Worm (Caenorhabditis elegans): Measurements from ENCODE around the gene math-24.

The math-24 gene

DNA sequence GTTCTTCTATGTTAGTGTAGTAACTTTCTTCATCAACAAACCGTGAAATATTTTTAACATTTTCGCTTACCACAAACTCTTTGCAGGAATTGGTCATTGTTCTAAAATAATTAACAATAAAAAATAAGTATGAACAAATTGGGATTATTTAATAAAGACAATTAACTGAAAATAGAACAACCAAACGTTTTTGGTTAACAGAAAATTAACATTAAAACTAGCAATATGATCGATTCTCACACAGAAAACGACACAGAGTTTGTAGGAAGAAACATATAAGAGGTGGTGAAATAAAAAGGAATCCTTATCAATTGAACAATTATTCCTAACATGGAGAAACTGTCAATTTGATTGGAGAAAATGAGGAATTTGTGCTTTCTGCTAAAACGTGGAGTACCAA lies 21.4 kb upstream of the math-24 start, which contains the start of gene math-16:
Gene math-16 (minus strand): TSS at position 101 of the 400 bp plus-strand sequence.
- TF ChIP-seq W03F9.2 (tag; optimal IDR thresholded peaks at IDR 0.05) = no peak
- TF ChIP-seq him-1 (tag; optimal IDR thresholded peaks at IDR 0.05) = no peak
- TF ChIP-seq dao-5 (tag; optimal IDR thresholded peaks at IDR 0.05) = no peak

DNA sequence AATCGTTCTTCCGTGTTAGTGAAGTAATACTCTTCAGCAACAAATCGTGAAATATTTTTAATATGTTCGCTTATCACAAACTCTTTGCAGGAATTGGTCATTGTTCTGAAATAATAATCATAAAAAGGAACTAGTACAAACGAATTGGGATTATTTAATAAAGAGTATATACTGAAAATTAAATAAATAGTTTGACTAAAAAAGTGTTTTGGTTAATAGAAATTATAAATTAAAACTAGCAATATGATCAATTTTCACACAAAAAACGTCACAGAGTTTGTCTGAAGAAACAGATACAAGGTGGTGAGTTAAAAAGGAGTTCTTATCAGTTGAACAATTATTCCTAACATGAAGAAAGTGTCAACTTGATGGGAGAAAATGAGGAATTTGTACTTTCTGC lies 17.3 kb upstream of the math-24 start, which contains the start of gene math-5:
Gene math-5 (minus strand): TSS at position 101 of the 400 bp plus-strand sequence.
- TF ChIP-seq dao-5 (tag; optimal IDR thresholded peaks at IDR 0.05) = no peak
- TF ChIP-seq W03F9.2 (tag; optimal IDR thresholded peaks at IDR 0.05) = no peak
- no peak for TF ChIP-seq him-1 (tag; optimal IDR thresholded peaks at IDR 0.05)

- TF ChIP-seq dao-5 (tag; optimal IDR thresholded peaks at IDR 0.05) = no peak
- TF ChIP-seq W03F9.2 (tag; optimal IDR thresholded peaks at IDR 0.05) = no peak
- TF ChIP-seq him-1 (tag; optimal IDR thresholded peaks at IDR 0.05) = no peak
These were observed 15.4 kb upstream of the math-24 start, which contains the start of gene math-6 for ce11 chrII:1884635-1885034. math-6 (minus strand) TSS chrII:1884735.

DNA sequence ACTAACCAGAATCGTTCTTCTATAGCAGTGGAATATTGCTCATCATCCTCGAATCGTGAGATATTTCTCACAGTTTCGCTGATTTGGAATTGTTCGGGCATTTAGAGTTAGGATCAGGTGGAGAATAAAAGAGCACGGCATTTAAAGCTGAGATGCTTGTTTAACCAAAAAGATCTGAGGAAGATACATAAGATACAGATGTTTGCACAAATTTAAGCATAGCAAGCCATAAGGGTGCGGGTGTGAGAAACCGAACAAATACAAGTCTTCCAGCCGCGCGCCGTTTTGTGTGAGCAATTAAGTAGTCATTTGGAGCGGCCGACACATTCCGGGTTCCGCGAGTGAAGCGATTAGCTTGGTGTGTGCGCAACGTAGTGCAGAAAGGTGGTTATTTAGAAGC lies 13.7 kb upstream of the math-24 start, which contains the start of gene math-7:
Gene math-7 (minus strand): TSS at position 101 of the 400 bp plus-strand sequence.
- TF ChIP-seq W03F9.2 (tag; optimal IDR thresholded peaks at IDR 0.05) (no peak), dao-5 (tag; optimal IDR thresholded peaks at IDR 0.05) (no peak), him-1 (tag; optimal IDR thresholded peaks at IDR 0.05) (no peak)

ce11 chrII:1889071-1889470 lies 11.0 kb upstream of the math-24 start, which contains the start of gene math-8:
math-8 (minus strand) TSS chrII:1889171.
- no peak for TF ChIP-seq dao-5 (tag; optimal IDR thresholded peaks at IDR 0.05)
- no peak for TF ChIP-seq W03F9.2 (tag; optimal IDR thresholded peaks at IDR 0.05)
- TF ChIP-seq him-1 (tag; optimal IDR thresholded peaks at IDR 0.05) = no peak

DNA sequence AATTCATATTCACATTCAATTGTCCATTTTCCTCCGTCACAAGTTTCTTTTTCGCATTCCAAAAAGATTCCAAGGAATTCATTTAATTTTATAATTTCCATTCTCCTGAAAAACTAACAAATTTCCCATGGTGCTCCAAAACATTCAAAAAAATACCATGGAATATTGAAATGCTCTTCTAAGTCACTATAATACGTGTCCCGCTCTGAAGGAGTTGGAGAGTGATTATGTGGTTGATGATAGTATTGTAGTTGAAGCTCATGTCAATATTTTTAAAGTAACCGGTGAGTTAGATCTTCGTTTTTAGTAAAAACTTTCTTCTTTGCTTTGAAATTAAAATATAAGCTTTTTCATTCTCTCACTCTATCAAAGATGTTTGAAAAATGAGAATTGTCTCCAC lies 9.4 kb upstream of the math-24 start, which contains the start of gene math-9:
Gene math-9 (minus strand): TSS at position 101 of the 400 bp plus-strand sequence.
- TF ChIP-seq W03F9.2 (tag; optimal IDR thresholded peaks at IDR 0.05) (no peak), dao-5 (tag; optimal IDR thresholded peaks at IDR 0.05) (no peak), him-1 (tag; optimal IDR thresholded peaks at IDR 0.05) (no peak)

ce11 chrII:1893912-1894311 lies 6.1 kb upstream of the math-24 start, which contains the start of gene C16C4.1:
C16C4.1 (plus strand) TSS chrII:1894212.
- TF ChIP-seq dao-5 (tag; optimal IDR thresholded peaks at IDR 0.05) = no peak
- TF ChIP-seq him-1 (tag; optimal IDR thresholded peaks at IDR 0.05) = no peak
- no peak for TF ChIP-seq W03F9.2 (tag; optimal IDR thresholded peaks at IDR 0.05)

DNA sequence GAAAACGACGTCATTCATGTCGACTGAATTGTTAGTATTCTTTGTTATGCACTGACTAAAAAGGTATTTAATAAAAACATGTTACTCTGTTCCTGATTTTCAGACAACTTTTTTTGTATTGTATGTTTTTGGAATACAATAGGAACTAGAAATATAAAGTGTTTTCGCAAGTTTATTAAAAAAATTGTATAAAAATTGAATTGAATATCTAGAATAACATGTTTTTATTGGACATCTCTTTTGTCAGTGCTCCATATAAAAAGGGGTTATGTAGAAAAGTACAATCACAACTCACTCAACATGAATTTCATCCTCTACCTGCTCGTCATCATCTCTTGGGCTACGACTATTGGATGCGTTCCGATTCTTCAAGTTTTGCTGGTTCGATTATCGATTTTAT lies 4.8 kb upstream of the math-24 start, which contains the start of gene C46F9.5:
Gene C46F9.5 (plus strand): TSS at position 301 of the 400 bp plus-strand sequence.
- TF ChIP-seq W03F9.2 (tag; optimal IDR thresholded peaks at IDR 0.05) (no peak), him-1 (tag; optimal IDR thresholded peaks at IDR 0.05) (no peak), dao-5 (tag; optimal IDR thresholded peaks at IDR 0.05) (no peak)

DNA sequence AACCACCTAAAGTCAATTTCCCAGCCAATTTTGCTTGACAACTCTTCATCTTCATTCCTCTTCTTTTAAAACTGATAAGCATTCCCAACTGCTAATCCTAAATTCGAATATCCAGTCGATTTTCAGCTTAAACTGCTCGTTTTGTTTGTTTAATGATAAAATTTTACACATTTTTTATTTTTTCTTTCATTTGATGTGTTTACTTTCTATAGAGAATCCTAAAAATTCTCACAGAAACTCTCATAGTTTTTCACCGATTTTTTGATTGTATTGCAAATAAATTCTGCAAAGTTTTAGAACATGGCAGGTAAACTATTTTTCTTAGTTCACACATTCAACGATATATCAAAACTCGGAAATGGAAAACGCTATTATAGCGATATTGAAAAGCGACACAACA lies 4.3 kb upstream of the math-24 start, which contains the start of gene math-25:
Gene math-25 (plus strand): TSS at position 301 of the 400 bp plus-strand sequence.
- TF ChIP-seq dao-5 (tag; optimal IDR thresholded peaks at IDR 0.05) (no peak), W03F9.2 (tag; optimal IDR thresholded peaks at IDR 0.05) (no peak), him-1 (tag; optimal IDR thresholded peaks at IDR 0.05) (no peak)

ce11 chrII:1897936-1898335 lies 2.1 kb upstream of the math-24 start, which contains the start of gene C46F9.6:
C46F9.6 (plus strand) TSS chrII:1898236.
- TF ChIP-seq dao-5 (tag; optimal IDR thresholded peaks at IDR 0.05) (no peak), him-1 (tag; optimal IDR thresholded peaks at IDR 0.05) (no peak), W03F9.2 (tag; optimal IDR thresholded peaks at IDR 0.05) (no peak)

ce11 chrII:1901981-1902380 lies 1.9 kb downstream of the math-24 start, which contains the start of gene math-23:
math-23 (plus strand) TSS chrII:1902281.
- TF ChIP-seq W03F9.2 (tag; optimal IDR thresholded peaks at IDR 0.05) = no peak
- no peak for TF ChIP-seq dao-5 (tag; optimal IDR thresholded peaks at IDR 0.05)
- no peak for TF ChIP-seq him-1 (tag; optimal IDR thresholded peaks at IDR 0.05)

- TF ChIP-seq W03F9.2 (tag; optimal IDR thresholded peaks at IDR 0.05) = no peak
- TF ChIP-seq dao-5 (tag; optimal IDR thresholded peaks at IDR 0.05) = no peak
- no peak for TF ChIP-seq him-1 (tag; optimal IDR thresholded peaks at IDR 0.05)
These were observed 5.1 kb downstream of the math-24 start, which contains the start of gene math-22 for ce11 chrII:1905104-1905503. math-22 (plus strand) TSS chrII:1905404.

- TF ChIP-seq dao-5 (tag; optimal IDR thresholded peaks at IDR 0.05) (no peak), W03F9.2 (tag; optimal IDR thresholded peaks at IDR 0.05) (no peak), him-1 (tag; optimal IDR thresholded peaks at IDR 0.05) (no peak)
These were observed 12.7 kb downstream of the math-24 start, which contains the start of gene math-31 for ce11 chrII:1912741-1913140. math-31 (minus strand) TSS chrII:1912841.

DNA sequence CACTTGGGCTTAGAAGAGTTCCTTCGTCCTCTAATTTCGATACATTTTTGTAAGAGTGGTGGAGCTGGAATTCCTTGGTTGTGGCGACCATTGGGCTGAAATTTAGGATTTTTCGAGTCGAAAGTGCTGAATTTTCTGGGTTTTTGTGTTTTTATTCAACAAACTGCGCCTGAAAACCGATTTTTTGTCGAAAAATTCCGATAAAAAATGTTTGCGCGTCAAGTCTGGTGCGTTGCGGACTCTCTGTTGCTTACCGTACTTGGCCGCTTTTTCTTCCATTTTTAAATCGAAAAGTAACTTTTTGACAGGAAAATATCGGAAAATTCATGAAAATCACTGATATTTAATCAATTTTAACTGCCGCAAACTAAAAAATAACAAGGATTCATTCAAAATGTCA lies 17.8 kb downstream of the math-24 start, which contains the start of gene bath-4:
Gene bath-4 (minus strand): TSS at position 101 of the 400 bp plus-strand sequence.
- TF ChIP-seq W03F9.2 (tag; optimal IDR thresholded peaks at IDR 0.05) (no peak), him-1 (tag; optimal IDR thresholded peaks at IDR 0.05) (no peak), dao-5 (tag; optimal IDR thresholded peaks at IDR 0.05) (no peak)

Measured in whole organism, L4/young adult.